Worm (Caenorhabditis elegans): Measurements from ENCODE around the gene pgp-9.

DNA sequence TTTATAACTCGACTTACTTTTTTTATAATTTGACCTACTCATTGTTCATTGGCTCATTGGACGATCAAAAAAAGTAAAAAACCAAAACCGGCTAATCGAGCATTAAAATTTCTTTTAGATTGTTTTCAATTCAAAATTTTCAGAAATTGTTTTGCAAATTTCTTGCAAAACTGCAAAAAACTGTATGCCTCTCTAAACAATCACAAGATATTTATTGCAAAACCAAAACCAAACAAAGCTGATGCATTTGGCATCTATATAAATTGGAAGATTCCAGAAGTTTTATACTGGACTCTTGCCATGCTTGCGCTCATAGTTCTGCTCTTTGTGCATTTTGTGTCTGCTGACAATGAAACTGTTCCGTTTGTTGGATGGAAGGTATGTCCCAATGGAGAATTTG, 21.9 kb downstream of the pgp-9 start, which contains the start of gene C47A10.12:
- TF ChIP-seq nhr-237 (tag; optimal IDR thresholded peaks at IDR 0.05): no peak
- no peak for TF ChIP-seq M03D4.4 (tag; optimal IDR thresholded peaks at IDR 0.05)
- TF ChIP-seq blmp-1 (tag; optimal IDR thresholded peaks at IDR 0.05): no peak
- TF ChIP-seq nhr-2 (tag; optimal IDR thresholded peaks at IDR 0.05): no peak
- TF ChIP-seq elt-1 (tag; optimal IDR thresholded peaks at IDR 0.05; ENCODE audit: borderline replicate concordance, insufficient read depth): no peak
- TF ChIP-seq unc-120 (tag; optimal IDR thresholded peaks at IDR 0.05; ENCODE audit: poor library complexity, severe bottlenecking): no peak
- no peak for TF ChIP-seq lsy-2 (tag; optimal IDR thresholded peaks at IDR 0.05)
- TF ChIP-seq mep-1 (tag; optimal IDR thresholded peaks at IDR 0.05): no peak
